Worm (Caenorhabditis elegans) whole organism, L4/young adult: ENCODE results near the gene Y110A2AL.2.

Source experiments
- W03F9.2 ChIP-seq: fragments of 150-350 bp; optimal IDR thresholded peaks from 2 replicates; lab custom pipeline; 2014; ENCODE audit warnings: missing biosample characterization, missing genetic modification characterization
- dao-5 ChIP-seq: sonication (generic microtip); optimal IDR thresholded peaks from 2 replicates; lab custom pipeline; 2016; ENCODE audit warnings: missing genotype, missing genetic modification characterization, moderate library complexity, missing compliant biosample characterization
- him-1 ChIP-seq: sonication (generic microtip); optimal IDR thresholded peaks from 2 replicates; lab custom pipeline; 2016; ENCODE audit warnings: missing genotype, missing genetic modification reagents, missing genetic modification characterization, missing compliant biosample characterization

DNA sequence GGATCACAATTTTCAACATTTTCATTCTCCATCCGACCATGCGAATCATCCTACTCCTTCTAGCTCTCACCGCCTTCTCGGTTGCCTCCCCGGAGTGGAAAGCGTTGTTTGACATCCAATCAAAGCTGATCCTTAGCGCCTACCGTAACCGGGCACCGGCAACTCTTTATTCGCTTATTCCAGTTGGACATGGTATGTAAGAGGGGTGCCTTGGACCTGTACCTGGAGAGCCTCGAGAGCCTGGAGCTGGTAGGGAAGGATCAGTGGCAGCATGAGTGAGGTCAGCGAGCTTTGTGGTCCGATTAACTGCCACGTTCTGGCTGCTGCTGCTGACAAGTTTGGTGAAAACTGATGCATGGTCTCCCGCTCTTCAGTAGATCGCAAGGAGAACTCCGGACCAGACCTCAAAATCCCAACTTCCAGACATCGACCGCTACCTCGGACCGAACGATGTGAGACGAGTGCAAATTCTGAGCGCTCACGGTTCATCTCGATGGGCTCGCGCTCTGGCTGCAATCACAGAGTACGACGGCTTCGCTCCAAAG, 39.9 kb upstream of the Y110A2AL.2 start, which contains the start of gene K12H6.8:
- TF ChIP-seq him-1 (tag; lab: Kevin White, UChicago) (no peak), W03F9.2 (tag; lab: Kevin White, UChicago) (no peak), dao-5 (tag; lab: Kevin White, UChicago) (no peak)
